Worm (Caenorhabditis elegans) whole organism, L4/young adult: Measurements from ENCODE around the gene avr-15.
A peak's percentile ranks its signal among the peaks of the same experiment; 100 is the strongest.

Experiments used
- W03F9.2 ChIP-seq: fragments of 150-350 bp; optimal IDR thresholded peaks from 2 replicates; lab custom pipeline; 2014; ENCODE audit warnings: missing biosample characterization, missing genetic modification characterization
- dao-5 ChIP-seq: sonication (generic microtip); optimal IDR thresholded peaks from 2 replicates; lab custom pipeline; 2016; ENCODE audit warnings: missing genotype, missing genetic modification characterization, moderate library complexity, missing compliant biosample characterization
- him-1 ChIP-seq: sonication (generic microtip); optimal IDR thresholded peaks from 2 replicates; lab custom pipeline; 2016; ENCODE audit warnings: missing genotype, missing genetic modification reagents, missing genetic modification characterization, missing compliant biosample characterization

DNA sequence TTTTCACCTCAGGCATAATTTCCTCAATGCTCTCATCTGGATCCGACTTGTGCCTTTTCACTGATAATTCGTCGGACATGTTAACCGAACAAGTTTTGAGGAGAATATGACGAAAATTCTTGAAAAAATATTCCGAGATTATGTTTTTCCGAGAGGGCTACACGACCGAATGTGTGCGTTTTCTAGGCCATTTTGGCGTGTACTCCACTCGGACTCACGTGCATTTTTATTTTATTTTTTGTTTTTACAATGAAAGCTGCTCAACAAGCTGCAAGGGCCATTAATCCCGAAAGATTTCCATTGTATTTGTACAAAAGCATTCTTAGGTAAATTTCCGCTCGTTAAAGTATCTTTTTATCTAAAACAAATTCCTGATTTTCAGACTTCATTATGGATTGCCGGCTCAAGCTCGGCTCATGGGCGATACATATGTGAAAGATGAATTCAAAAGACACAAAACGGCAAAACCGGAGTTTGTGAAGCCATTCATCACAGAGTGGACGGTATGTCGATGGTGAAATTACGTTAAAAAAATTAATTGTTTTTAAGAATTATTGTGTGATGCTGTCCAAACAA, 43.2 kb downstream of the avr-15 start, which contains the start of the genes F25H9.6 and F25H9.7:
- peak; percentile 80 for TF ChIP-seq him-1 (tag; lab: Kevin White, UChicago)
- TF ChIP-seq dao-5 (tag; lab: Kevin White, UChicago): no peak
- TF ChIP-seq W03F9.2 (tag; lab: Kevin White, UChicago): peak; percentile 73
